Worm (Caenorhabditis elegans) whole organism, L1 larva: ENCODE measurements around the gene efn-4.

ENCODE experiments used
- aly-2 ChIP-seq: fragments of 150-350 bp; optimal IDR thresholded peaks from 2 replicates; lab custom pipeline; 2014; ENCODE audit warnings: missing biosample characterization, missing genetic modification characterization
- ceh-82 ChIP-seq, 3 experiments: fragments of 150-350 bp in 1 of 3; sonication (generic microtip) in 2 of 3; optimal IDR thresholded peaks; 2 replicates each; lab custom pipeline; 2014 to 2017; ENCODE audit warnings: missing biosample characterization in 3 of 3, missing genetic modification characterization in 3 of 3
- ces-1 ChIP-seq: fragments of 150-350 bp; optimal IDR thresholded peaks from 2 replicates; lab custom pipeline; 2014; ENCODE audit warnings: missing biosample characterization, missing genetic modification reagents, missing genetic modification characterization
- dpl-1 ChIP-seq, 3 experiments: fragments of 150-350 bp in 2 of 3; sonication (generic microtip) in 1 of 3; optimal IDR thresholded peaks; 2 replicates each; lab custom pipeline; 2014 to 2017; ENCODE audit warnings: missing biosample characterization in 3 of 3, missing genetic modification characterization in 3 of 3, missing genetic modification reagents in 3 of 3
- egl-27 ChIP-seq, 2 experiments: fragments of 150-350 bp in 1 of 2; sonication (generic microtip); optimal IDR thresholded peaks; 3 replicates each; lab custom pipeline; 2017 to 2018; ENCODE audit warnings: missing biosample characterization in 2 of 2, missing genetic modification characterization in 2 of 2, missing genetic modification reagents in 2 of 2
- elt-3 ChIP-seq, 6 experiments: fragments of 150-350 bp in 1 of 6; sonication (generic microtip); optimal IDR thresholded peaks; 2 replicates each; lab custom pipeline; 2017 to 2018; ENCODE audit warnings: missing biosample characterization in 6 of 6, missing genetic modification characterization in 6 of 6, inconsistent platforms in 1 of 6
- fkh-10 ChIP-seq: sonication (generic microtip); optimal IDR thresholded peaks from 2 replicates; lab custom pipeline; 2017; ENCODE audit warnings: missing biosample characterization, missing genetic modification reagents, missing genetic modification characterization
- fos-1 ChIP-seq: fragments of 150-350 bp; optimal IDR thresholded peaks from 2 replicates; lab custom pipeline; 2014; ENCODE audit warnings: missing biosample characterization, missing genetic modification characterization
- lin-13 ChIP-seq: fragments of 150-350 bp; optimal IDR thresholded peaks from 2 replicates; lab custom pipeline; 2014; ENCODE audit warnings: missing biosample characterization, missing genetic modification reagents, missing genetic modification characterization
- lsy-2 ChIP-seq, 2 experiments: fragments of 150-350 bp; optimal IDR thresholded peaks; 2 replicates each; lab custom pipeline; 2014; ENCODE audit warnings: missing biosample characterization in 2 of 2, missing genetic modification characterization in 2 of 2
- snpc-4 ChIP-seq: fragments of 150-350 bp; optimal IDR thresholded peaks from 2 replicates; lab custom pipeline; 2014; ENCODE audit warnings: missing biosample characterization, missing genetic modification characterization
- zag-1 ChIP-seq: fragments of 150-350 bp; optimal IDR thresholded peaks from 2 replicates; lab custom pipeline; 2014; ENCODE audit warnings: missing biosample characterization, missing genetic modification characterization

DNA sequence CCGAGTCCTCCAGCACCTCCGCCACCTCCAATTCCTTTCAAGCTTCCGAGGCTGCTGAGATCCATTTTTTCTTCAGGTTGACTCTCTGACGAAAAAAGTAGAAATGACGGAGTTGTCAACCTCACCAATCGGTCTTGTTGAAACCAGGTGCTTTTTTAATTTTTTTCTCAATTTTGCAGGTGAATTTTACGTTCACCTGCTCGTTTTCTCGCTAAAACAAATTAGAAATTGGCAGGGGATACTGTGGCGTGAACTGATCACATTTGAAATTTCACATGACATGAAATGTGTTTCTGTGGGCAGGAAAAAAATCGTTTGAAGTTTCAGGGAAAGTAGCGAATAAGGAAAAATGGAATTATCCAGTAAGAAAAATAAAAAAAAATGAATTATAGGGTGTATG, 33.3 kb downstream of the efn-4 start, which contains the start of gene C18H7.6:
- TF ChIP-seq dpl-1 (GFP tag; optimal IDR thresholded peaks at IDR 0.05; lab: Kevin White, UChicago) (no peak), fkh-10 (GFP tag; lab: Kevin White, UChicago) (no peak), elt-3 (tag; optimal IDR thresholded peaks at IDR 0.05; lab: Kevin White, UChicago) (no peak), lin-13 (GFP tag; lab: Kevin White, UChicago) (no peak), aly-2 (tag; lab: Kevin White, UChicago) (no peak), egl-27 (tag; optimal IDR thresholded peaks at IDR 0.05; lab: Kevin White, UChicago) (no peak), snpc-4 (tag; lab: Kevin White, UChicago) (no peak), ces-1 (GFP tag; lab: Kevin White, UChicago) (no peak), ceh-82 (tag; optimal IDR thresholded peaks at IDR 0.05; lab: Kevin White, UChicago) (no peak), zag-1 (no peak), lsy-2 (tag; optimal IDR thresholded peaks at IDR 0.05; lab: Kevin White, UChicago) (no peak), fos-1 (tag; lab: Kevin White, UChicago) (no peak)
